Fruit fly (Drosophila melanogaster) whole organism, adult: ENCODE measurements around the gene CG32270.
A peak's percentile ranks its signal among the peaks of the same experiment; 100 is the strongest.

Experiments used
- CG11617 ChIP-seq: fragments of 200-800 bp; sonication (Bioruptor generic); optimal IDR thresholded peaks from 2 replicates; lab custom pipeline; 2017; ENCODE audit warnings: mild to moderate bottlenecking, missing biosample characterization, missing genetic modification reagents, missing genetic modification characterization
- CG12768 ChIP-seq: fragments of 200-800 bp; sonication (Bioruptor generic); optimal IDR thresholded peaks from 2 replicates; lab custom pipeline; 2017; ENCODE audit warnings: missing biosample characterization, missing genetic modification characterization, mild to moderate bottlenecking, moderate library complexity, missing genetic modification reagents
- CG14711 ChIP-seq: fragments of 200-800 bp; sonication (Bioruptor generic); optimal IDR thresholded peaks from 2 replicates; lab custom pipeline; 2018; ENCODE audit warnings: missing biosample characterization, mild to moderate bottlenecking, missing genetic modification characterization, moderate library complexity
- CG1620 ChIP-seq: fragments of 200-800 bp; sonication (Bioruptor generic); optimal IDR thresholded peaks from 2 replicates; lab custom pipeline; 2016; ENCODE audit warnings: missing biosample characterization, missing genetic modification characterization
- CG33017 ChIP-seq: fragments of 200-800 bp; sonication (Bioruptor generic); optimal IDR thresholded peaks from 2 replicates; lab custom pipeline; 2018; ENCODE audit warnings: missing biosample characterization, mild to moderate bottlenecking, missing genetic modification characterization, moderate library complexity
- CG5204 ChIP-seq: fragments of 200-800 bp; sonication (Bioruptor generic); optimal IDR thresholded peaks from 2 replicates; lab custom pipeline; 2016; ENCODE audit warnings: missing biosample characterization, missing genetic modification characterization
- CG7045 ChIP-seq: fragments of 200-800 bp; sonication (Bioruptor generic); optimal IDR thresholded peaks from 2 replicates; lab custom pipeline; 2017; ENCODE audit warnings: missing biosample characterization, mild to moderate bottlenecking, missing genetic modification characterization
- CG7101 ChIP-seq: fragments of 200-800 bp; sonication (Bioruptor generic); optimal IDR thresholded peaks from 2 replicates; lab custom pipeline; 2018; ENCODE audit warnings: missing biosample characterization, mild to moderate bottlenecking, missing genetic modification characterization, moderate library complexity
- Clk ChIP-seq: fragments of 200-800 bp; sonication (Bioruptor generic); optimal IDR thresholded peaks from 2 replicates; lab custom pipeline; 2017; ENCODE audit warnings: missing biosample characterization, missing genetic modification characterization
- Hr96 ChIP-seq: fragments of 200-800 bp; sonication (Bioruptor generic); optimal IDR thresholded peaks from 2 replicates; lab custom pipeline; 2016; ENCODE audit warnings: missing biosample characterization, missing genetic modification characterization
- Mnt ChIP-seq: fragments of 200-800 bp; sonication (Bioruptor generic); optimal IDR thresholded peaks from 2 replicates; lab custom pipeline; 2016; ENCODE audit warnings: missing biosample characterization, mild to moderate bottlenecking, missing genetic modification characterization
- bab1 ChIP-seq: fragments of 200-800 bp; sonication (Bioruptor generic); optimal IDR thresholded peaks from 3 replicates; lab custom pipeline; 2019; ENCODE audit warnings: missing biosample characterization, mild to moderate bottlenecking, missing genetic modification characterization, moderate library complexity
- cic ChIP-seq: fragments of 200-800 bp; sonication (Bioruptor generic); optimal IDR thresholded peaks from 2 replicates; lab custom pipeline; 2017; ENCODE audit warnings: missing biosample characterization, mild to moderate bottlenecking, missing genetic modification characterization, moderate library complexity
- cnc ChIP-seq, 2 experiments: fragments of >200 bp; optimal IDR thresholded peaks; 2 replicates each; lab custom pipeline; 2017
- kay ChIP-seq: fragments of 200-800 bp; sonication (Bioruptor generic); peaks from one replicate; lab custom pipeline; 2016; ENCODE audit warnings: missing biosample characterization, missing genetic modification characterization, borderline replicate concordance
- ovo ChIP-seq: fragments of 200-800 bp; sonication (Bioruptor generic); optimal IDR thresholded peaks from 2 replicates; lab custom pipeline; 2016; ENCODE audit warnings: missing biosample characterization, missing genetic modification characterization
- pad ChIP-seq: fragments of 200-800 bp; sonication (Bioruptor generic); optimal IDR thresholded peaks from 3 replicates; lab custom pipeline; 2017; ENCODE audit warnings: missing biosample characterization, missing genetic modification characterization, mild to moderate bottlenecking, moderate library complexity, missing genetic modification reagents
- tj ChIP-seq: fragments of 200-800 bp; sonication (Bioruptor generic); optimal IDR thresholded peaks from 3 replicates; lab custom pipeline; 2017; ENCODE audit warnings: missing biosample characterization, mild to moderate bottlenecking, missing genetic modification characterization, moderate library complexity
- toe ChIP-seq: fragments of 200-800 bp; sonication (Bioruptor generic); optimal IDR thresholded peaks from 2 replicates; lab custom pipeline; 2016; ENCODE audit warnings: missing biosample characterization, missing genetic modification characterization

CG32270 gene

DNA sequence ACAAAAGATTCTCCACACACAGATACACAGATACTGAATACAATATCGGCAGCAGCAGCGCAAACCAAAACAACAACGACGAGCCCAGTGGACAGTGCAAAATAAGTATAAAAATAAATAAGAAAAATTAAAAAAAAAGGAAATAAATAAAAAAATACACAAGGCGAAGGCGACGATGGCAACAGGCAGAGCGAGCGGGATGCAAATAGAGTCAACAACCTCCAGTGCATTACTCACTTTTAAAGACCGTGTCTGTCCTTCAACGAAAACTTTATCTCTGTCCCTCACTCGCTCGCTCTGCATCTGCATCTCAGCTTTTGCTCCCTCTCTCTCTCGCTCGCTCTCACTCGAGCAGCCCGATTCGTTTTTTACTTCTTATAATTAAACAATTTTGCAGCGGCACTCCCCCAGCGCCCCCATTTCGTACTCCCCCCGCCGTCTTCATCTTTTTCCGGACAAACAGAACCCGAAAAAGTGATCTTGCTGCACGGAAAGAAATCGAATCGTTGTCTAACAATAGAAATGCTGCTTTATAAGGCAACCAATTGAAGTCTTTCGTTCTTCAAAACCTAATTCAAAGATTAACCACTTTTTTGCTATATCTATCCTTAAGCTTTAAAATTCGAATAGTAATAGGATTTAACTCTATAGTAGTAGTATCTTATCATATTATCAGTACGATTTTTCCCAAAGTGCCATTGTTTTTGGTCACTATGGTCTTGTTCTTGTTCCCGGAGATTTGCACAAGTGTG lies 37.8 kb upstream of the CG32270 start:
- peak; percentile 16 for TF ChIP-seq cic
- no peak for TF ChIP-seq CG33017 (tag; lab: Kevin White, UChicago)

- TF ChIP-seq CG11617 (GFP tag; lab: Kevin White, UChicago) (no peak), CG7045 (no peak), CG33017 (tag; lab: Kevin White, UChicago) (no peak), CG7101 (tag; lab: Kevin White, UChicago) (no peak), ovo (GFP tag; lab: Kevin White, UChicago) (no peak), tj (GFP tag; lab: Kevin White, UChicago) (no peak), bab1 (no peak), CG14711 (tag; lab: Kevin White, UChicago) (no peak), CG12768 (GFP tag; lab: Kevin White, UChicago) (no peak), cic (no peak), pad (GFP tag; lab: Kevin White, UChicago) (no peak)
These were observed 36.4 kb upstream of the CG32270 start for dm6 chr3L:3245189-3245588.

DNA sequence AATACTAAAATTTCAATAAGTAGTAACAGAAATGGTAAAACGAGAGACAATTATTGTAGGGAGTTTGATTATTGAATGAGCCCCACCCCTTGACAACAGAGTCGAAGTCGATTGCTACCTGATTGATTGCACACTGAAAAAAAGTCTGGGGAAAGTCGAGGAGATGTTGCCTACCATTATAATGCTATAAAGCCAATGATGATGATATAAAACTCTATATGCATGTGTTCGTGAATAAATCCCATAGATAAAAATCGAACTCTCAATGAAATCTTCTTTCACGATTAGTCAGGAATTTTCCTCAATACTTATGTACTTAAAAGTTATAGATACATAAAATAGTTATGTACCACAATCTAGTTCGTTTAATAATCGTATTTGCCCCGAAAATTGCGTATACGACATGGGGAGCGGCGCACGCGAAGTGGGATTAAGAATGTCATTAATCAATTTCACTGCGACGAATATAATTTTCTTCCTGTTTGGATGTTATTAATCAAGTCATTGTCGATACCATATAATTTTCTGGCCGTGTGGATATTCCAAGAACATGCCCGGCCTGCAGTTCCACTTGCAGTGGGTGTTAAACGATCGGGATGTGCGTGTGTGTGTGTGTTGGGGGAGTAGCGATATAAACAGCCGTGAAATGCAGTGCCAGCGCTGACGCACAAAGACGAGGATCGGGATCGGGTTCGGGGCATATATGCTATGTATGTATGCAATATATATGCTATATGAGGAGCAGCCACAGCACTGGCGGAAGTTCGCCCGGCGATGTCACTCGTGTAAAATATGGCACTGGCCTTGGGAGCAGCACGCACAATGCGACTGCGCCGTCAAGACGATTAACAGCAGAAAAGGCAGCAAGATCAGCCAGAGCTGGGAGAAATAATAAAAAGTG lies 35.7 kb upstream of the CG32270 start, which contains the start of gene CG12078:
Gene CG12078 (minus strand): TSS at position 51 of the 901 bp plus-strand sequence.
- TF ChIP-seq kay (no peak), tj (GFP tag; lab: Kevin White, UChicago) (no peak), CG14711 (tag; lab: Kevin White, UChicago) (no peak), pad (GFP tag; lab: Kevin White, UChicago) (no peak), CG33017 (tag; lab: Kevin White, UChicago) (no peak), Hr96 (no peak), ovo (GFP tag; lab: Kevin White, UChicago) (no peak), Clk (no peak), CG1620 (GFP tag; lab: Kevin White, UChicago) (no peak), CG12768 (GFP tag; lab: Kevin White, UChicago) (no peak)

dm6 chr3L:3242121-3243083 lies 33.6 kb upstream of the CG32270 start:
- no peak for TF ChIP-seq pad (GFP tag; lab: Kevin White, UChicago)
- TF ChIP-seq CG7045: no peak
- TF ChIP-seq ovo (GFP tag; lab: Kevin White, UChicago): no peak
- no peak for TF ChIP-seq cnc (optimal IDR thresholded peaks at IDR 0.05; lab: Kevin White, UChicago)
- TF ChIP-seq toe (GFP tag; lab: Kevin White, UChicago): no peak
- no peak for TF ChIP-seq Clk
- no peak for TF ChIP-seq tj (GFP tag; lab: Kevin White, UChicago)
- no peak for TF ChIP-seq CG7101 (tag; lab: Kevin White, UChicago)
- no peak for TF ChIP-seq CG5204 (GFP tag; lab: Kevin White, UChicago)
- TF ChIP-seq kay: no peak
- no peak for TF ChIP-seq Hr96

- TF ChIP-seq toe (GFP tag; lab: Kevin White, UChicago): no peak
- TF ChIP-seq CG5204 (GFP tag; lab: Kevin White, UChicago): no peak
- no peak for TF ChIP-seq cic
- TF ChIP-seq CG12768 (GFP tag; lab: Kevin White, UChicago): no peak
- TF ChIP-seq CG7045: no peak
- TF ChIP-seq Clk: no peak
- no peak for TF ChIP-seq CG11617 (GFP tag; lab: Kevin White, UChicago)
- TF ChIP-seq CG14711 (tag; lab: Kevin White, UChicago): no peak
- no peak for TF ChIP-seq CG7101 (tag; lab: Kevin White, UChicago)
- no peak for TF ChIP-seq cnc (optimal IDR thresholded peaks at IDR 0.05; lab: Kevin White, UChicago)
- TF ChIP-seq CG1620 (GFP tag; lab: Kevin White, UChicago): no peak
- no peak for TF ChIP-seq pad (GFP tag; lab: Kevin White, UChicago)
- TF ChIP-seq tj (GFP tag; lab: Kevin White, UChicago): no peak
- TF ChIP-seq CG33017 (tag; lab: Kevin White, UChicago): no peak
- TF ChIP-seq bab1: no peak
- TF ChIP-seq Mnt (GFP tag; lab: Kevin White, UChicago): no peak
- no peak for TF ChIP-seq ovo (GFP tag; lab: Kevin White, UChicago)
- TF ChIP-seq Hr96: no peak
These were observed 32.5 kb upstream of the CG32270 start for dm6 chr3L:3241368-3241640.
